Worm (Caenorhabditis elegans) whole organism, L1 larva: ENCODE data around the gene hbl-1.

Experiments
- C16A3.4 ChIP-seq: fragments of 150-350 bp; optimal IDR thresholded peaks from 2 replicates; lab custom pipeline; 2014; ENCODE audit warnings: missing biosample characterization, missing genetic modification characterization
- C34B4.2 ChIP-seq: sonication (generic microtip); optimal IDR thresholded peaks from 2 replicates; lab custom pipeline; 2017; ENCODE audit warnings: mild to moderate bottlenecking, missing genetic modification characterization, missing compliant biosample characterization
- aha-1 ChIP-seq: fragments of 150-350 bp; optimal IDR thresholded peaks from 2 replicates; lab custom pipeline; 2014; ENCODE audit warnings: missing biosample characterization, missing genetic modification characterization
- alr-1 ChIP-seq: fragments of 200-800 bp; sonication (Bioruptor generic); optimal IDR thresholded peaks from 2 replicates; lab custom pipeline; 2018; ENCODE audit warnings: borderline replicate concordance, mild to moderate bottlenecking, missing genetic modification characterization, missing compliant biosample characterization
- aly-2 ChIP-seq: fragments of 150-350 bp; optimal IDR thresholded peaks from 2 replicates; lab custom pipeline; 2014; ENCODE audit warnings: missing biosample characterization, missing genetic modification characterization
- blmp-1 ChIP-seq: fragments of 150-350 bp; optimal IDR thresholded peaks from 2 replicates; lab custom pipeline; 2014; ENCODE audit warnings: missing biosample characterization, missing genetic modification characterization
- ceh-63 ChIP-seq: fragments of 200-800 bp; sonication (Bioruptor generic); optimal IDR thresholded peaks from 2 replicates; lab custom pipeline; 2018; ENCODE audit warnings: mild to moderate bottlenecking, missing genetic modification characterization, missing compliant biosample characterization
- ceh-82 ChIP-seq, 3 experiments: fragments of 150-350 bp in 1 of 3; sonication (generic microtip) in 2 of 3; optimal IDR thresholded peaks; 2 replicates each; lab custom pipeline; 2014 to 2017; ENCODE audit warnings: missing biosample characterization in 3 of 3, missing genetic modification characterization in 3 of 3
- efl-1 ChIP-seq, 4 experiments: fragments of 150-350 bp; optimal IDR thresholded peaks in 3 of 4; peaks in 1 of 4; 1 replicate in 1 of 4; 2 replicates in 3 of 4; lab custom pipeline; 2014; ENCODE audit warnings: missing biosample characterization in 2 of 4, missing genetic modification characterization in 2 of 4, missing genetic modification reagents in 2 of 4
- egl-13 ChIP-seq: sonication (generic microtip); optimal IDR thresholded peaks from 2 replicates; lab custom pipeline; 2016; ENCODE audit warnings: missing genotype, missing genetic modification reagents, missing genetic modification characterization, missing compliant biosample characterization
- egl-27 ChIP-seq, 2 experiments: fragments of 150-350 bp in 1 of 2; sonication (generic microtip); optimal IDR thresholded peaks; 3 replicates each; lab custom pipeline; 2017 to 2018; ENCODE audit warnings: missing biosample characterization in 2 of 2, missing genetic modification characterization in 2 of 2, missing genetic modification reagents in 2 of 2
- elt-2 ChIP-seq: sonication (generic microtip); optimal IDR thresholded peaks from 2 replicates; lab custom pipeline; 2016; ENCODE audit warnings: missing genetic modification characterization, mild to moderate bottlenecking, inconsistent platforms, missing compliant biosample characterization, missing genetic modification reagents
- fkh-10 ChIP-seq: sonication (generic microtip); optimal IDR thresholded peaks from 2 replicates; lab custom pipeline; 2017; ENCODE audit warnings: missing biosample characterization, missing genetic modification reagents, missing genetic modification characterization
- fkh-4 ChIP-seq: sonication (generic microtip); optimal IDR thresholded peaks from 2 replicates; lab custom pipeline; 2016; ENCODE audit warnings: missing compliant biosample characterization, missing genetic modification characterization, borderline replicate concordance
- fkh-8 ChIP-seq: sonication (generic microtip); optimal IDR thresholded peaks from 2 replicates; lab custom pipeline; 2016; ENCODE audit warnings: mild to moderate bottlenecking, missing genetic modification characterization, missing compliant biosample characterization
- grh-1 ChIP-seq: fragments of 200-800 bp; sonication (Bioruptor generic); IDR thresholded peaks from 2 replicates; pipeline ENCODE4 v1.3.6; 2022; ENCODE audit warnings: missing genetic modification reagents, missing genetic modification characterization, missing compliant biosample characterization
- hpl-2 ChIP-seq: fragments of 150-350 bp; optimal IDR thresholded peaks from 2 replicates; lab custom pipeline; 2014; ENCODE audit warnings: missing biosample characterization, missing genetic modification reagents, missing genetic modification characterization
- isw-1 ChIP-seq: fragments of 200-800 bp; sonication (Bioruptor generic); IDR thresholded peaks from 2 replicates; pipeline ENCODE4 v1.3.6; 2022; ENCODE audit warnings: missing genetic modification characterization, missing compliant biosample characterization
- lin-14 ChIP-seq: fragments of 200-800 bp; sonication (Bioruptor generic); optimal IDR thresholded peaks from 2 replicates; lab custom pipeline; 2018; ENCODE audit warnings: mild to moderate bottlenecking, missing genetic modification characterization, moderate library complexity, missing compliant biosample characterization
- lin-15B ChIP-seq: fragments of 150-350 bp; sonication (generic microtip); optimal IDR thresholded peaks from 3 replicates; lab custom pipeline; 2014; ENCODE audit warnings: missing biosample characterization, missing genetic modification characterization
- lin-35 ChIP-seq, 2 experiments: fragments of 150-350 bp; optimal IDR thresholded peaks; 2 replicates each; lab custom pipeline; 2014; ENCODE audit warnings: missing biosample characterization in 2 of 2, missing genetic modification characterization in 2 of 2, missing genetic modification reagents in 2 of 2
- lsy-2 ChIP-seq, 2 experiments: fragments of 150-350 bp; optimal IDR thresholded peaks; 2 replicates each; lab custom pipeline; 2014; ENCODE audit warnings: missing biosample characterization in 2 of 2, missing genetic modification characterization in 2 of 2
- mep-1 ChIP-seq: fragments of 150-350 bp; optimal IDR thresholded peaks from 2 replicates; lab custom pipeline; 2014; ENCODE audit warnings: missing biosample characterization, missing genetic modification characterization
- nhr-11 ChIP-seq: fragments of 150-350 bp; optimal IDR thresholded peaks from 2 replicates; lab custom pipeline; 2014; ENCODE audit warnings: missing biosample characterization, missing genetic modification characterization
- nhr-19 ChIP-seq: fragments of 200-800 bp; sonication (Bioruptor generic); conservative IDR thresholded peaks from 2 replicates; pipeline ENCODE4 v1.3.6; 2022; ENCODE audit warnings: missing genetic modification characterization, missing compliant biosample characterization
- nhr-47 ChIP-seq: sonication (generic microtip); optimal IDR thresholded peaks from 2 replicates; lab custom pipeline; 2016; ENCODE audit warnings: mild to moderate bottlenecking, missing genetic modification characterization, moderate library complexity, missing compliant biosample characterization
- nhr-71 ChIP-seq: sonication (generic microtip); optimal IDR thresholded peaks from 2 replicates; lab custom pipeline; 2016; ENCODE audit warnings: mild to moderate bottlenecking, missing genetic modification characterization, moderate library complexity, missing compliant biosample characterization
- nhr-76 ChIP-seq: sonication (generic microtip); optimal IDR thresholded peaks from 2 replicates; lab custom pipeline; 2017; ENCODE audit warnings: missing biosample characterization, missing genetic modification characterization
- nhr-85 ChIP-seq: sonication (generic microtip); peaks from one replicate; lab custom pipeline; 2016; ENCODE audit warnings: missing genetic modification characterization, inconsistent platforms, missing compliant biosample characterization
- nhr-90 ChIP-seq: sonication (generic microtip); optimal IDR thresholded peaks from 2 replicates; lab custom pipeline; 2016; ENCODE audit warnings: mild to moderate bottlenecking, missing genetic modification characterization, missing compliant biosample characterization; ENCODE audit not compliant: poor library complexity
- pag-3 ChIP-seq: sonication (generic microtip); optimal IDR thresholded peaks from 2 replicates; lab custom pipeline; 2017; ENCODE audit warnings: missing genetic modification characterization, mild to moderate bottlenecking, missing compliant biosample characterization, antibody characterized with exemption, borderline replicate concordance; ENCODE audit not compliant: insufficient read depth
- pax-3 ChIP-seq: fragments of 200-800 bp; sonication (Bioruptor generic); optimal IDR thresholded peaks from 2 replicates; lab custom pipeline; 2018; ENCODE audit warnings: mild to moderate bottlenecking, missing genetic modification characterization, moderate library complexity, missing compliant biosample characterization
- snpc-4 ChIP-seq: fragments of 150-350 bp; optimal IDR thresholded peaks from 2 replicates; lab custom pipeline; 2014; ENCODE audit warnings: missing biosample characterization, missing genetic modification characterization
- snu-23 ChIP-seq: sonication (generic microtip); optimal IDR thresholded peaks from 2 replicates; lab custom pipeline; 2016; ENCODE audit warnings: missing genetic modification characterization, missing compliant biosample characterization
- sup-37 ChIP-seq: fragments of 200-800 bp; sonication (Bioruptor generic); optimal IDR thresholded peaks from 2 replicates; lab custom pipeline; 2018; ENCODE audit warnings: mild to moderate bottlenecking, missing genetic modification characterization, missing compliant biosample characterization
- tbx-2 ChIP-seq: sonication (generic microtip); optimal IDR thresholded peaks from 2 replicates; lab custom pipeline; 2016; ENCODE audit warnings: missing genetic modification characterization, missing compliant biosample characterization
- unc-130 ChIP-seq: fragments of 150-350 bp; optimal IDR thresholded peaks from 2 replicates; lab custom pipeline; 2017; ENCODE audit warnings: missing biosample characterization, missing genetic modification characterization, inconsistent platforms
- unc-30 ChIP-seq: sonication (generic microtip); optimal IDR thresholded peaks from 2 replicates; lab custom pipeline; 2017; ENCODE audit warnings: missing biosample characterization, missing genetic modification characterization
- unc-98 ChIP-seq: fragments of 200-800 bp; sonication (Bioruptor generic); IDR thresholded peaks from 2 replicates; pipeline ENCODE4 v1.3.6; 2022; ENCODE audit warnings: missing genetic modification characterization, missing compliant biosample characterization
- xbp-1 ChIP-seq: sonication (generic microtip); optimal IDR thresholded peaks from 2 replicates; lab custom pipeline; 2016; ENCODE audit warnings: missing genetic modification characterization, missing compliant biosample characterization
- zag-1 ChIP-seq: fragments of 150-350 bp; optimal IDR thresholded peaks from 2 replicates; lab custom pipeline; 2014; ENCODE audit warnings: missing biosample characterization, missing genetic modification characterization
- zip-4 ChIP-seq: fragments of 200-800 bp; sonication (Bioruptor generic); optimal IDR thresholded peaks from 2 replicates; lab custom pipeline; 2018; ENCODE audit warnings: mild to moderate bottlenecking, missing genetic modification characterization, moderate library complexity, missing compliant biosample characterization
- ztf-4 ChIP-seq: fragments of 150-350 bp; optimal IDR thresholded peaks from 2 replicates; lab custom pipeline; 2014; ENCODE audit warnings: missing biosample characterization, missing genetic modification characterization

hbl-1 gene

DNA sequence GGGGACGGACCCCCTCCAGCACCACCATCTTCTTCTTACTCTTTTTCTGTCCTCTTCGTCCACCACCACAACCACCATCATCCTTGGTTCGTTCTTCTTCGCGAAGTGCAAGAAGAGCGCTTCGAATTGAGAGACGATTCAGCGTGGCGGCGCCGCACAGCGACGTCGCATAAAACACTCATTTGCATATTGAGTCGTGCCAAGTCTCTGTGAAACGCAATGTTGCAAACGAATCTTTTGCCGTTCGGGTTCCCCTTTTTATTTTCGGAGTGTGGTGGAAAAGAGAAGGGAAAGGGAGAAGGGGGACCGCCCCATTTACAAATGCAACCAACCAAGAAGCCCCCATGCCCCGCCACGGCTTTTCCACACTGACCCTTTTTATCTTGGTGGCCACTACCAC lies 5.6 kb upstream of the hbl-1 start:
- TF ChIP-seq unc-30 (tag; lab: Kevin White, UChicago) = no peak
- no peak for TF ChIP-seq lin-15B
- TF ChIP-seq pag-3 (tag; lab: Kevin White, UChicago) = no peak
- no peak for TF ChIP-seq sup-37 (GFP tag; lab: Kevin White, UChicago)
- no peak for TF ChIP-seq efl-1 (optimal IDR thresholded peaks at IDR 0.05; lab: Kevin White, UChicago)
- TF ChIP-seq efl-1 (GFP tag; optimal IDR thresholded peaks at IDR 0.05 in 1 of 2; lab: Kevin White, UChicago) = peak in 1 of 2 experiments; percentile 36
- TF ChIP-seq lin-14 = peak; percentile 64
- no peak for TF ChIP-seq isw-1 (GFP tag; lab: Robert Waterston, UW)
- peak in 1 of 2 experiments; percentile 13 for TF ChIP-seq lsy-2 (tag; optimal IDR thresholded peaks at IDR 0.05; lab: Kevin White, UChicago)
- peak; percentile 12 for TF ChIP-seq nhr-47 (tag; lab: Kevin White, UChicago)
- peak in 1 of 3 experiments; percentile 13 for TF ChIP-seq ceh-82 (tag; optimal IDR thresholded peaks at IDR 0.05; lab: Kevin White, UChicago)
- TF ChIP-seq xbp-1 (tag; lab: Kevin White, UChicago) = peak; percentile 3
- no peak for TF ChIP-seq elt-2

DNA sequence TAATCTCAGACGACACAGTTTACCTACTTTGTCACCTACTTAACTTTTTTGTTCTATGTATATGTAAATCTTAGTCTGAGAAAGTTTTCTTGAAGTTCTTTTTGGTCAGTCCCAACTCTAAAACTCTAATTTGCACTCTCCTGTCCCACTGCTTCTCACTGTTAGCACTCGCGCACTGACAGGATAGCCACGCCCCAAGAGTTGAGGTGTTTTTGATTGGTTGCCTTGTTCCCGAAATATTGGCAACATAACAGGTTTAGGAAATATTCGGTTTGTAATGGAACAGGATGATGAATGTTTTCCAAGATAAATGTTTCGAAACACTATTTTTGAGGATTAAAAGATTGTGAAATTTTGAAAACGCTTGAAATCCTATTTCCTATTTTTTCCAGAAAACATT lies 4.9 kb upstream of the hbl-1 start:
- TF ChIP-seq ceh-82 (tag; optimal IDR thresholded peaks at IDR 0.05; lab: Kevin White, UChicago) (no peak), ztf-4 (no peak), tbx-2 (no peak), aha-1 (tag; lab: Kevin White, UChicago) (no peak), snu-23 (GFP tag; lab: Kevin White, UChicago) (no peak), ceh-63 (GFP tag; lab: Kevin White, UChicago) (no peak), hpl-2 (GFP tag; lab: Kevin White, UChicago) (no peak), unc-98 (no peak), fkh-4 (no peak), pag-3 (tag; lab: Kevin White, UChicago) (no peak), pax-3 (tag; lab: Kevin White, UChicago) (no peak), egl-13 (tag; lab: Kevin White, UChicago) (no peak), nhr-11 (no peak), fkh-8 (tag; lab: Kevin White, UChicago) (no peak), C34B4.2 (tag; lab: Kevin White, UChicago) (no peak)
- TF ChIP-seq, all 84 proteins: peak for 0

DNA sequence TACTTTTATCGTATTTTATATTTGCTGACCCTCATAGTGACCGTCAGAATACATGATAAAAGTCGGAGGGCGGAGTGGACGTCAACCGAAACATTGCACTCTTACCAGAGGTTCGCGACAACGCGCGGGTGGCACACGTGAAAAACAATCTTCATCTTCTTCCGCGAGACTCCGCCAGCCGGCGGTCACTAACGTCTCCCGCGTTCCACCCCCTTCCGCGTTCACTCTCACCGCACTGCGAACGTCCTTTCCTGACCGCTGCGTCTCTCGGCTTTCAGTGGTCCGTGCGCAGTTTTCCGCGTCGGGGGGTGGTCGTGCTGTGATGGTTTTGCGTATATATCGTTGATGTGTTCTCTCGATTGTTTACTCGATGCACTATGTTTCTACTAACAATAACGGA lies 3.8 kb upstream of the hbl-1 start:
- TF ChIP-seq C16A3.4 (tag; lab: Kevin White, UChicago) (no peak), nhr-85 (tag; lab: Kevin White, UChicago) (peak; percentile 33), efl-1 (optimal IDR thresholded peaks at IDR 0.05; lab: Kevin White, UChicago) (no peak), efl-1 (GFP tag; optimal IDR thresholded peaks at IDR 0.05 in 1 of 2; lab: Kevin White, UChicago) (peak in 1 of 2 experiments; percentile 39)

DNA sequence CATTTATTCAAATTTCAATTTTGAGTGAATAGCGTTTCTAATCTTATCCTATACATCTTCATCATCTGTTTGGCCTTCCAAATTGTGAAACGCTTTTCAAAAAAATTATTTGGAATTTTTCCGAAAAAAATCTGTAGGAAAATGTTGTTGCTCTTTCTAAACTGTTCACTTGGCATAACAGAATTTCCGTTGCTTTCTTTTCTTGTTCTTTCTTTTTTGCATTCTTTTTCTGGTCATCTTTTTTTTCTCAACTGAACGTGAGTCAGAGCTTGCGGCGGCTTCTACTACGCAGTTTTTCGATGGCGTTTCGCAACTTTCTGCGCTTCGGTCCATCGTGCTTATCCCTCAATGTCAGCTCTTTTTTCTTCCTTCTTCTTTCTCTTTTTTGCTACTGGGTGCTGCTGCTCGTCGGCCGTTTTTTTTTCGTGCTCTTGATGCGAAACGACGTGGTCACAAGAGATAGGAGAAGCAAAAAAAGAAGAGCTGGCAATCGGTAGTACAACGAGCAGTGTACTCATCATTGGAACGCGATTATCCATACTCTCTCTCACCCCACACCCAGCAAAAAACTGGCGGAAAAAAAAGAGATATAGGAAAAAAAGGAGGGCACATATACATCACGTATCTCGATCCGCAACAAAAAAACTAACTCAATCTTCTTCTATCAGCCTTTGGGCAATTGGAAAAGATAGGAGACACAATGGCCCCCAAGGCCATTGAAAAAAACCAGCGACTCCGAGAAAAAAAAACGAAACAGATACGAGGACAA lies 2.1 kb upstream of the hbl-1 start:
- TF ChIP-seq snpc-4 (tag; lab: Kevin White, UChicago) (no peak), lin-14 (peak; percentile 93), ceh-82 (tag; optimal IDR thresholded peaks at IDR 0.05; lab: Kevin White, UChicago) (peak in 1 of 3 experiments; percentile 37), nhr-76 (tag; lab: Kevin White, UChicago) (no peak), grh-1 (no peak), unc-130 (tag; lab: Kevin White, UChicago) (no peak), nhr-85 (tag; lab: Kevin White, UChicago) (peak; percentile 78), lin-35 (GFP tag; optimal IDR thresholded peaks at IDR 0.05; lab: Kevin White, UChicago) (peak in 1 of 2 experiments; percentile 20), nhr-19 (peak; percentile 39), efl-1 (optimal IDR thresholded peaks at IDR 0.05; lab: Kevin White, UChicago) (no peak), efl-1 (GFP tag; optimal IDR thresholded peaks at IDR 0.05 in 1 of 2; lab: Kevin White, UChicago) (peak in 1 of 2 experiments; percentile 81), alr-1 (tag; lab: Kevin White, UChicago) (no peak), egl-27 (tag; optimal IDR thresholded peaks at IDR 0.05; lab: Kevin White, UChicago) (no peak), snu-23 (GFP tag; lab: Kevin White, UChicago) (peak; percentile 37), nhr-47 (tag; lab: Kevin White, UChicago) (peak; percentile 24), blmp-1 (tag; lab: Kevin White, UChicago) (peak; percentile 2), C34B4.2 (tag; lab: Kevin White, UChicago) (no peak), zag-1 (tag; lab: Kevin White, UChicago) (no peak), xbp-1 (tag; lab: Kevin White, UChicago) (peak; percentile 6), aly-2 (tag; lab: Kevin White, UChicago) (no peak), zip-4 (no peak), mep-1 (tag; lab: Kevin White, UChicago) (peak; percentile 57), fkh-10 (GFP tag; lab: Kevin White, UChicago) (peak; percentile 52), unc-30 (tag; lab: Kevin White, UChicago) (no peak), nhr-90 (tag; lab: Kevin White, UChicago) (no peak), nhr-71 (peak; percentile 70), tbx-2 (peak; percentile 38)
